Worm (Caenorhabditis elegans) whole organism, early embryonic: ENCODE measurements around the gene F22E5.17.

Experiments used
- ama-1 ChIP-seq: fragments of 150-350 bp; optimal IDR thresholded peaks from 2 replicates; lab custom pipeline; 2014
- pes-1 ChIP-seq: fragments of 200-800 bp; sonication (Bioruptor generic); IDR thresholded peaks from 2 replicates; pipeline ENCODE4 v1.3.6; 2022; ENCODE audit warnings: missing genetic modification reagents, missing genetic modification characterization, missing compliant biosample characterization

ce11 chrII:2686985-2687675 is 9.3 kb downstream of the F22E5.17 start, which contains the start of the genes sup-9 and nspf-1:
- no peak for TF ChIP-seq ama-1 (lab: Kevin White, UChicago)
- no peak for TF ChIP-seq pes-1 (GFP tag; lab: Robert Waterston, UW)
